Worm (Caenorhabditis elegans): ENCODE data around the gene rif-1.2.
A peak's percentile ranks its signal among the peaks of the same experiment; 100 is the strongest.

Gene rif-1.2

DNA sequence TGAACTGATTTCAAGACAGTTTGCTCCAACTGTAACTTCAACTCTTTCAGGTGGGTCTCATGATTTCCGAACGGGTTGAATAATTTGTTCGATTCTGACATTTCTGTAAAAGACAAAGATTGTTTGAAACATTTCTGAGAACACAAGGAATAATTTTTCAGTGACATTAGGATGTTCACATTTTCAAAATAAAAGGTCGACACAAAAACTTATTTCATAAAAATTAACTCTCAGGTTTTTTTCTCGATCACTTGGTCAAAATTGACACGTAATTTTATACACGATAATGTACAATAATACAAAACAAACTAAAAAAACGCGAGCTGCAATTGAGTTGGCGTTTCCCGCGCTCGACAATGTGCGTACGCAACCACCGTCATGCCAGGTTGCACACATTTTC, at the start of gene rif-1.2:
Gene rif-1.2, minus strand, starts transcription at position 101 of the 400 bp plus-strand sequence.
- TF ChIP-seq aly-2 (tag; optimal IDR thresholded peaks at IDR 0.05) = no peak
- TF ChIP-seq ZK337.2 (GFP tag; IDR thresholded peaks at IDR 0.05) = no peak
- no peak for TF ChIP-seq tag-97 (GFP tag; IDR thresholded peaks at IDR 0.05)
- TF ChIP-seq daf-8 (GFP tag; IDR thresholded peaks at IDR 0.05) = no peak
- TF ChIP-seq ztf-7 (tag; optimal IDR thresholded peaks at IDR 0.05) = no peak

- TF ChIP-seq pqm-1 (tag; optimal IDR thresholded peaks at IDR 0.05) (no peak), dmd-6 (GFP tag; IDR thresholded peaks at IDR 0.05) (no peak), daf-16 (GFP tag; optimal IDR thresholded peaks at IDR 0.05) (peak in 1 of 2 experiments; percentile 51), daf-16 (tag; optimal IDR thresholded peaks at IDR 0.05) (no peak), dmd-8 (GFP tag; IDR thresholded peaks at IDR 0.05) (no peak), daf-12 (tag; optimal IDR thresholded peaks at IDR 0.05) (no peak), arid-1 (GFP tag; conservative IDR thresholded peaks at IDR 0.05) (no peak), egl-43 (GFP tag; IDR thresholded peaks at IDR 0.05) (no peak)
These were observed 44.6 kb upstream of the rif-1.2 start for ce11 chrX:12415832-12416231.

- TF ChIP-seq set-16 (GFP tag; IDR thresholded peaks at IDR 0.05) (no peak), pqm-1 (tag; optimal IDR thresholded peaks at IDR 0.05) (peak; percentile 27)
These were observed 42.7 kb upstream of the rif-1.2 start, which contains the start of gene lin-2 for ce11 chrX:12413941-12414340. lin-2 (minus strand) TSS chrX:12414041.

- TF ChIP-seq fkh-10 (GFP tag; optimal IDR thresholded peaks at IDR 0.05) (peak; percentile 94), nhr-102 (tag; optimal IDR thresholded peaks at IDR 0.05) (no peak), ctbp-1 (GFP tag; IDR thresholded peaks at IDR 0.05) (peak; percentile 51; the same call in 1 of the 2 replicates), Y5F2A.4 (GFP tag; optimal IDR thresholded peaks at IDR 0.05) (no peak), ztf-11 (tag; optimal IDR thresholded peaks at IDR 0.05) (no peak), zip-11 (GFP tag; IDR thresholded peaks at IDR 0.05) (no peak), lin-38 (GFP tag; IDR thresholded peaks at IDR 0.05) (no peak), dmd-6 (GFP tag; IDR thresholded peaks at IDR 0.05) (no peak), daf-8 (GFP tag; IDR thresholded peaks at IDR 0.05) (no peak), jun-1 (tag; optimal IDR thresholded peaks at IDR 0.05) (no peak), tag-97 (GFP tag; IDR thresholded peaks at IDR 0.05) (no peak), unc-39 (tag; optimal IDR thresholded peaks at IDR 0.05) (no peak), aha-1 (tag) (peak; percentile 52), saeg-2 (GFP tag; IDR thresholded peaks at IDR 0.05) (0 out of 2 replicates have a peak, but pooled peaks have one; percentile 18), nhr-10 (tag; optimal IDR thresholded peaks at IDR 0.05) (no peak), madf-5 (GFP tag; IDR thresholded peaks at IDR 0.05) (no peak), nhr-42 (GFP tag; IDR thresholded peaks at IDR 0.05) (no peak), ces-1 (GFP tag; optimal IDR thresholded peaks at IDR 0.05) (peak; percentile 87), F10B5.3 (tag; optimal IDR thresholded peaks at IDR 0.05) (no peak), F37D6.2 (tag; optimal IDR thresholded peaks at IDR 0.05) (peak; percentile 8), ceh-62 (tag; optimal IDR thresholded peaks at IDR 0.05) (no peak), nhr-237 (tag; optimal IDR thresholded peaks at IDR 0.05) (no peak), ZK546.5 (tag; optimal IDR thresholded peaks at IDR 0.05) (no peak), ztf-7 (tag; optimal IDR thresholded peaks at IDR 0.05) (no peak), dve-1 (tag; optimal IDR thresholded peaks at IDR 0.05; ENCODE audit: insufficient read depth) (no peak), hif-1 (tag; optimal IDR thresholded peaks at IDR 0.05) (no peak)
These were observed 36.1 kb upstream of the rif-1.2 start for ce11 chrX:12407297-12407696.

ce11 chrX:12406592-12406991, 35.4 kb upstream of the rif-1.2 start:
- TF ChIP-seq set-16 (GFP tag; IDR thresholded peaks at IDR 0.05) (no peak), ceh-28 (tag; optimal IDR thresholded peaks at IDR 0.05) (no peak), aha-1 (tag) (peak; percentile 21), unc-62 (GFP tag; optimal IDR thresholded peaks at IDR 0.05 in 1 of 2) (peak in 1 of 2 experiments; percentile 92), unc-62 (tag; optimal IDR thresholded peaks at IDR 0.05) (no peak)
